Worm (Caenorhabditis elegans) whole organism, L3 larva: ENCODE data around the gene C04G6.2.

ENCODE experiments used
- aly-2 ChIP-seq: fragments of 150-350 bp; optimal IDR thresholded peaks from 2 replicates; lab custom pipeline; 2014; ENCODE audit warnings: missing biosample characterization, missing genetic modification characterization
- ama-1 ChIP-seq: fragments of 150-350 bp; optimal IDR thresholded peaks from 2 replicates; lab custom pipeline; 2018
- ceh-82 ChIP-seq: fragments of 150-350 bp; optimal IDR thresholded peaks from 2 replicates; lab custom pipeline; 2014; ENCODE audit warnings: missing biosample characterization, missing genetic modification characterization
- eor-1 ChIP-seq, 2 experiments: fragments of 150-350 bp; optimal IDR thresholded peaks; 2 replicates each; lab custom pipeline; 2014 to 2018; ENCODE audit warnings: missing biosample characterization in 2 of 2, missing genetic modification characterization in 2 of 2
- fos-1 ChIP-seq: fragments of 150-350 bp; optimal IDR thresholded peaks from 2 replicates; lab custom pipeline; 2014; ENCODE audit warnings: missing biosample characterization, missing genetic modification characterization
- mdl-1 ChIP-seq: fragments of 150-350 bp; optimal IDR thresholded peaks from 2 replicates; lab custom pipeline; 2014; ENCODE audit warnings: missing biosample characterization, missing genetic modification characterization
- nhr-11 ChIP-seq: fragments of 150-350 bp; optimal IDR thresholded peaks from 2 replicates; lab custom pipeline; 2014; ENCODE audit warnings: missing biosample characterization, missing genetic modification characterization
- nhr-237 ChIP-seq: fragments of 150-350 bp; optimal IDR thresholded peaks from 2 replicates; lab custom pipeline; 2014; ENCODE audit warnings: missing biosample characterization, missing genetic modification characterization
- nhr-28 ChIP-seq: fragments of 150-350 bp; optimal IDR thresholded peaks from 2 replicates; lab custom pipeline; 2014; ENCODE audit warnings: missing biosample characterization, missing genetic modification characterization
- nhr-43 ChIP-seq: sonication (generic microtip); optimal IDR thresholded peaks from 2 replicates; lab custom pipeline; 2016; ENCODE audit warnings: mild to moderate bottlenecking, missing genetic modification characterization, missing compliant biosample characterization; ENCODE audit not compliant: poor library complexity, severe bottlenecking
- ztf-11 ChIP-seq: fragments of 150-350 bp; optimal IDR thresholded peaks from 2 replicates; lab custom pipeline; 2014; ENCODE audit warnings: missing biosample characterization, missing genetic modification characterization

ce11 chrII:5071265-5071664 lies 21.8 kb upstream of the C04G6.2 start, which contains the start of gene C27A2.7:
- TF ChIP-seq nhr-11 (tag; lab: Kevin White, UChicago), result no peak
- no peak for TF ChIP-seq ama-1 (lab: Kevin White, UChicago)
- no peak for TF ChIP-seq nhr-237 (tag; lab: Kevin White, UChicago)
- TF ChIP-seq eor-1 (tag; optimal IDR thresholded peaks at IDR 0.05; lab: Kevin White, UChicago), result no peak
- no peak for TF ChIP-seq nhr-28 (tag; lab: Kevin White, UChicago)
- no peak for TF ChIP-seq ztf-11 (tag; lab: Kevin White, UChicago)
- no peak for TF ChIP-seq ceh-82 (tag; lab: Kevin White, UChicago)
- no peak for TF ChIP-seq mdl-1
- no peak for TF ChIP-seq fos-1 (tag; lab: Kevin White, UChicago)
- TF ChIP-seq aly-2 (tag; lab: Kevin White, UChicago), result no peak
- no peak for TF ChIP-seq nhr-43 (tag; lab: Kevin White, UChicago)
